Worm (Caenorhabditis elegans): ENCODE measurements around the gene F35C11.3.

DNA sequence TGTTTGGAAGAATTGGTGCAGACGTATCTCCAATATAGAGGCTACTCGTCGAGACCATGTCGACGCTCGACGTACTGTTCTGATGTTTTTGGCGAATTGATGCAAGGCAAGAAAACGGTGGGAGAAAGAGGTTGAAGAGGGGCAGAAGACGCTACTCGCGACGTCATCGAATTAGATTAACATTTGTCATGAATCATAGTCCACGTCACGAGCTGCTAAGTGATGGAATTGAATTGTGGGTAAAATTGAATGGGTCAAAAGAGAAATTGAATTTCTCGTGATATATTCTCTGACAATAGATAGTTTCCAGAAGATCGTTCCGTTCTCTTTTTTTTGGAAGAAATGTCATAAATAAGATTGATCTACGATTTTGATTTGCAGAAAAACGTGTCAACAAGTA is 13.1 kb downstream of the F35C11.3 start:
- TF ChIP-seq W03F9.2 (tag; optimal IDR thresholded peaks at IDR 0.05) (no peak), him-1 (tag; optimal IDR thresholded peaks at IDR 0.05) (no peak), dao-5 (tag; optimal IDR thresholded peaks at IDR 0.05) (no peak)

Measured in whole organism, L4/young adult.